Fruit fly (Drosophila melanogaster): Measurements from ENCODE around the gene east.

east gene

dm6 chrX:1991843-1992242, 18.8 kb upstream of the east start:
- TF ChIP-seq CG4496 (GFP tag; IDR thresholded peaks at IDR 0.05) (peak; percentile 54; the same call in 1 of the 3 replicates), Ets98B (GFP tag; IDR thresholded peaks at IDR 0.05) (peak; percentile 47; the same call in 1 of the 2 replicates), Snoo (tag; optimal IDR thresholded peaks at IDR 0.05) (no peak), CG8301 (tag; optimal IDR thresholded peaks at IDR 0.05) (no peak), CG9948 (tag; optimal IDR thresholded peaks at IDR 0.05) (no peak), CG15710 (tag; optimal IDR thresholded peaks at IDR 0.05) (no peak), CG8159 (tag; optimal IDR thresholded peaks at IDR 0.05) (no peak), CG14655 (GFP tag; optimal IDR thresholded peaks at IDR 0.05) (no peak), EcR (GFP tag; optimal IDR thresholded peaks at IDR 0.05) (no peak), CG12605 (GFP tag; IDR thresholded peaks at IDR 0.05) (no peak), Pif1A (GFP tag; optimal IDR thresholded peaks at IDR 0.05) (no peak)

- TF ChIP-seq CG32121 (GFP tag; IDR thresholded peaks at IDR 0.05) (no peak), fd96Ca (GFP tag; IDR thresholded peaks at IDR 0.05) (no peak), rn (GFP tag; IDR thresholded peaks at IDR 0.05) (no peak), CG15710 (tag; optimal IDR thresholded peaks at IDR 0.05) (no peak), Snoo (tag; optimal IDR thresholded peaks at IDR 0.05) (no peak), CG9948 (tag; optimal IDR thresholded peaks at IDR 0.05) (no peak), CG4496 (GFP tag; IDR thresholded peaks at IDR 0.05) (no peak), CG12605 (GFP tag; IDR thresholded peaks at IDR 0.05) (no peak), CG8301 (tag; optimal IDR thresholded peaks at IDR 0.05) (no peak), CG34367 (tag; optimal IDR thresholded peaks at IDR 0.05) (no peak)
Observed at dm6 chrX:1994184-1994583, 16.5 kb upstream of the east start.

dm6 chrX:1995653-1996052, 15.0 kb upstream of the east start:
- TF ChIP-seq rn (GFP tag; IDR thresholded peaks at IDR 0.05) (no peak), CG4496 (GFP tag; IDR thresholded peaks at IDR 0.05) (peak; percentile 35; the same call in 1 of the 3 replicates), Pif1A (GFP tag; optimal IDR thresholded peaks at IDR 0.05) (no peak)

dm6 chrX:2001057-2001456, 9.6 kb upstream of the east start:
- no peak for TF ChIP-seq CG17806 (tag; optimal IDR thresholded peaks at IDR 0.05)
- TF ChIP-seq Ets98B (GFP tag; IDR thresholded peaks at IDR 0.05) = no peak
- TF ChIP-seq gl (tag; optimal IDR thresholded peaks at IDR 0.05) = no peak
- TF ChIP-seq CG8159 (tag; optimal IDR thresholded peaks at IDR 0.05) = no peak
- TF ChIP-seq CG12605 (GFP tag; IDR thresholded peaks at IDR 0.05) = no peak
- no peak for TF ChIP-seq CG32121 (GFP tag; IDR thresholded peaks at IDR 0.05)
- no peak for TF ChIP-seq CG14655 (GFP tag; optimal IDR thresholded peaks at IDR 0.05)
- no peak for TF ChIP-seq CG9948 (tag; optimal IDR thresholded peaks at IDR 0.05)
- no peak for TF ChIP-seq CG15710 (tag; optimal IDR thresholded peaks at IDR 0.05)
- no peak for TF ChIP-seq Snoo (tag; optimal IDR thresholded peaks at IDR 0.05)
- TF ChIP-seq CG4496 (GFP tag; IDR thresholded peaks at IDR 0.05) = no peak
- TF ChIP-seq CG13204 (GFP tag; optimal IDR thresholded peaks at IDR 0.05) = no peak

- TF ChIP-seq CG10348 (GFP tag; IDR thresholded peaks at IDR 0.05) (no peak), CG9948 (tag; optimal IDR thresholded peaks at IDR 0.05) (no peak), rn (GFP tag; IDR thresholded peaks at IDR 0.05) (no peak), CG34367 (tag; optimal IDR thresholded peaks at IDR 0.05) (no peak), Pif1B (GFP tag; optimal IDR thresholded peaks at IDR 0.05) (no peak), CG14655 (GFP tag; optimal IDR thresholded peaks at IDR 0.05) (no peak)
Observed at dm6 chrX:2004114-2004513, 6.5 kb upstream of the east start.

dm6 chrX:2005840-2006239, 4.8 kb upstream of the east start:
- no peak for TF ChIP-seq Snoo (tag; optimal IDR thresholded peaks at IDR 0.05)
- TF ChIP-seq CG15710 (tag; optimal IDR thresholded peaks at IDR 0.05) = peak; percentile 8
- peak; percentile 37 for TF ChIP-seq CG34367 (tag; optimal IDR thresholded peaks at IDR 0.05)
- TF ChIP-seq CG8159 (tag; optimal IDR thresholded peaks at IDR 0.05) = no peak
- peak; percentile 62 for TF ChIP-seq CG4496 (GFP tag; IDR thresholded peaks at IDR 0.05)
- TF ChIP-seq CG12605 (GFP tag; IDR thresholded peaks at IDR 0.05) = peak; percentile 24; the same call in 1 of the 2 replicates
- TF ChIP-seq D1 (tag; optimal IDR thresholded peaks at IDR 0.05) = no peak
- peak; percentile 18; the same call in 1 of the 2 replicates for TF ChIP-seq Ets98B (GFP tag; IDR thresholded peaks at IDR 0.05)
- TF ChIP-seq CG17806 (tag; optimal IDR thresholded peaks at IDR 0.05) = peak; percentile 4

dm6 chrX:2008953-2009452, 1.7 kb upstream of the east start, which contains the start of gene PIG-K:
TSS of gene PIG-K (minus strand) at chrX:2009364.
- no peak for TF ChIP-seq EcR (GFP tag; optimal IDR thresholded peaks at IDR 0.05)
- TF ChIP-seq gl (tag; optimal IDR thresholded peaks at IDR 0.05) = no peak
- TF ChIP-seq CG12605 (GFP tag; IDR thresholded peaks at IDR 0.05) = no peak
- no peak for TF ChIP-seq CG10348 (GFP tag; IDR thresholded peaks at IDR 0.05)
- no peak for TF ChIP-seq CG8159 (tag; optimal IDR thresholded peaks at IDR 0.05)
- TF ChIP-seq CG15710 (tag; optimal IDR thresholded peaks at IDR 0.05) = no peak
- TF ChIP-seq CG9948 (tag; optimal IDR thresholded peaks at IDR 0.05) = no peak
- no peak for TF ChIP-seq CG32121 (GFP tag; IDR thresholded peaks at IDR 0.05)
